Fruit fly (Drosophila melanogaster) whole organism, prepupa: ENCODE results near the gene M6.
A peak's percentile ranks its signal among the peaks of the same experiment; 100 is the strongest.

ENCODE experiments used
- CG10669 ChIP-seq: fragments of 200-800 bp; sonication (Bioruptor generic); optimal IDR thresholded peaks from 3 replicates; lab custom pipeline; 2018; ENCODE audit warnings: missing biosample characterization, mild to moderate bottlenecking, missing genetic modification characterization, moderate library complexity
- CG11294 ChIP-seq: fragments of 200-800 bp; sonication (Bioruptor generic); IDR thresholded peaks from 2 replicates; pipeline ENCODE4 v1.3.6; 2022; ENCODE audit warnings: missing biosample characterization, missing genetic modification characterization
- CG11902 ChIP-seq: fragments of 200-800 bp; sonication (Bioruptor generic); optimal IDR thresholded peaks from 3 replicates; lab custom pipeline; 2016; ENCODE audit warnings: missing biosample characterization, missing genetic modification characterization
- CG15336 ChIP-seq: fragments of 200-800 bp; sonication (Bioruptor generic); IDR thresholded peaks from 2 replicates; pipeline ENCODE4 v1.3.6; 2022; ENCODE audit warnings: missing biosample characterization, missing genetic modification characterization
- CG16779 ChIP-seq: fragments of 200-800 bp; sonication (Bioruptor generic); optimal IDR thresholded peaks from 3 replicates; lab custom pipeline; 2017; ENCODE audit warnings: missing biosample characterization, mild to moderate bottlenecking, missing genetic modification characterization
- CG31627 ChIP-seq: fragments of 200-800 bp; sonication (Bioruptor generic); optimal IDR thresholded peaks from 3 replicates; lab custom pipeline; 2016; ENCODE audit warnings: missing biosample characterization, missing genetic modification characterization
- CG32006 ChIP-seq: fragments of 200-800 bp; sonication (Bioruptor generic); optimal IDR thresholded peaks from 3 replicates; lab custom pipeline; 2017; ENCODE audit warnings: missing biosample characterization, mild to moderate bottlenecking, missing genetic modification characterization
- CG3919 ChIP-seq: fragments of 200-800 bp; sonication (Bioruptor generic); optimal IDR thresholded peaks from 3 replicates; lab custom pipeline; 2016; ENCODE audit warnings: missing biosample characterization, missing genetic modification characterization
- CG4318 ChIP-seq: fragments of 200-800 bp; sonication (Bioruptor generic); optimal IDR thresholded peaks from 3 replicates; lab custom pipeline; 2017; ENCODE audit warnings: missing biosample characterization, mild to moderate bottlenecking, missing genetic modification characterization
- CG6163 ChIP-seq: fragments of 200-800 bp; sonication (Bioruptor generic); IDR thresholded peaks from 3 replicates; pipeline ENCODE4 v1.3.6; 2022; ENCODE audit warnings: missing biosample characterization, missing genetic modification characterization
- CG6276 ChIP-seq: fragments of 200-800 bp; sonication (Bioruptor generic); optimal IDR thresholded peaks from 2 replicates; lab custom pipeline; 2017; ENCODE audit warnings: missing biosample characterization, mild to moderate bottlenecking, missing genetic modification characterization
- CG6792 ChIP-seq: fragments of 200-800 bp; sonication (Bioruptor generic); optimal IDR thresholded peaks from 3 replicates; lab custom pipeline; 2016; ENCODE audit warnings: missing biosample characterization, missing genetic modification characterization
- CG6854 ChIP-seq: fragments of 200-800 bp; sonication (Bioruptor generic); optimal IDR thresholded peaks from 2 replicates; lab custom pipeline; 2017; ENCODE audit warnings: missing biosample characterization, mild to moderate bottlenecking, missing genetic modification characterization
- CG8319 ChIP-seq: fragments of 200-800 bp; sonication (Bioruptor generic); optimal IDR thresholded peaks from 3 replicates; lab custom pipeline; 2016; ENCODE audit warnings: missing biosample characterization, missing genetic modification characterization
- CG8632 ChIP-seq: fragments of 200-800 bp; sonication (Bioruptor generic); optimal IDR thresholded peaks from 3 replicates; lab custom pipeline; 2016; ENCODE audit warnings: missing biosample characterization, missing genetic modification characterization
- CG9139 ChIP-seq: fragments of 200-800 bp; sonication (Bioruptor generic); optimal IDR thresholded peaks from 3 replicates; lab custom pipeline; 2017; ENCODE audit warnings: missing biosample characterization, mild to moderate bottlenecking, missing genetic modification characterization
- Eip75B ChIP-seq: fragments of 200-800 bp; sonication (Bioruptor generic); optimal IDR thresholded peaks from 3 replicates; lab custom pipeline; 2016; ENCODE audit warnings: missing biosample characterization, missing genetic modification characterization
- Eip78C ChIP-seq: fragments of 200-800 bp; sonication (Bioruptor generic); peaks from one replicate; lab custom pipeline; 2016; ENCODE audit warnings: missing biosample characterization, missing genetic modification characterization
- Eip93F ChIP-seq: fragments of 200-800 bp; sonication (Bioruptor generic); optimal IDR thresholded peaks from 2 replicates; lab custom pipeline; 2016; ENCODE audit warnings: missing biosample characterization, mild to moderate bottlenecking, missing genetic modification characterization
- Ets21C ChIP-seq: fragments of 200-800 bp; sonication (Bioruptor generic); optimal IDR thresholded peaks from 3 replicates; lab custom pipeline; 2016; ENCODE audit warnings: missing biosample characterization, missing genetic modification characterization
- Gug ChIP-seq: fragments of 200-800 bp; sonication (Bioruptor generic); IDR thresholded peaks from 2 replicates; pipeline ENCODE4 v1.3.6; 2022; ENCODE audit warnings: missing biosample characterization, missing genetic modification characterization
- Hr38 ChIP-seq: sonication (Bioruptor generic); optimal IDR thresholded peaks from 2 replicates; lab custom pipeline; 2016; ENCODE audit warnings: missing biosample characterization, missing genetic modification characterization
- Hr4 ChIP-seq: fragments of 200-800 bp; sonication (Bioruptor generic); optimal IDR thresholded peaks from 3 replicates; lab custom pipeline; 2016; ENCODE audit warnings: missing biosample characterization, missing genetic modification characterization
- Met ChIP-seq: fragments of 200-800 bp; sonication (Bioruptor generic); optimal IDR thresholded peaks from 3 replicates; lab custom pipeline; 2016; ENCODE audit warnings: missing biosample characterization, missing genetic modification characterization
- Smox ChIP-seq: fragments of 200-800 bp; sonication (Bioruptor generic); optimal IDR thresholded peaks from 3 replicates; lab custom pipeline; 2016; ENCODE audit warnings: missing biosample characterization, missing genetic modification characterization
- Sox102F ChIP-seq: fragments of 200-800 bp; sonication (Bioruptor generic); optimal IDR thresholded peaks from 2 replicates; lab custom pipeline; 2016; ENCODE audit warnings: missing biosample characterization, mild to moderate bottlenecking, missing genetic modification characterization
- Sox14 ChIP-seq: fragments of 200-800 bp; sonication (Bioruptor generic); optimal IDR thresholded peaks from 3 replicates; lab custom pipeline; 2016; ENCODE audit warnings: missing biosample characterization, missing genetic modification characterization
- Sox15 ChIP-seq: fragments of 200-800 bp; sonication (Bioruptor generic); optimal IDR thresholded peaks from 3 replicates; lab custom pipeline; 2016; ENCODE audit warnings: missing biosample characterization, missing genetic modification characterization
- achi ChIP-seq: fragments of 200-800 bp; sonication (Bioruptor generic); optimal IDR thresholded peaks from 3 replicates; lab custom pipeline; 2016; ENCODE audit warnings: missing biosample characterization, missing genetic modification characterization
- cyc ChIP-seq: fragments of 200-800 bp; sonication (Bioruptor generic); optimal IDR thresholded peaks from 3 replicates; lab custom pipeline; 2016; ENCODE audit warnings: missing biosample characterization, missing genetic modification characterization
- dac ChIP-seq: fragments of 200-800 bp; sonication (Bioruptor generic); optimal IDR thresholded peaks from 2 replicates; lab custom pipeline; 2017; ENCODE audit warnings: missing biosample characterization, mild to moderate bottlenecking, missing genetic modification characterization
- dsx ChIP-seq: fragments of 200-800 bp; optimal IDR thresholded peaks from 3 replicates; lab custom pipeline; 2019; ENCODE audit warnings: missing biosample characterization, mild to moderate bottlenecking, missing genetic modification characterization, moderate library complexity; ENCODE audit not compliant: poor library complexity, severe bottlenecking
- eg ChIP-seq: fragments of 200-800 bp; sonication (Bioruptor generic); IDR thresholded peaks from 3 replicates; pipeline ENCODE4 v1.3.6; 2022; ENCODE audit warnings: missing biosample characterization, missing genetic modification characterization
- fd59A ChIP-seq: fragments of 200-800 bp; sonication (Bioruptor generic); optimal IDR thresholded peaks from 2 replicates; lab custom pipeline; 2017; ENCODE audit warnings: missing biosample characterization, mild to moderate bottlenecking, missing genetic modification characterization, missing genetic modification reagents
- fd85E ChIP-seq: fragments of 200-800 bp; sonication (Bioruptor generic); optimal IDR thresholded peaks from 3 replicates; lab custom pipeline; 2016; ENCODE audit warnings: missing biosample characterization, missing genetic modification characterization
- fkh ChIP-seq: fragments of 200-800 bp; sonication (Bioruptor generic); optimal IDR thresholded peaks from 3 replicates; lab custom pipeline; 2017; ENCODE audit warnings: missing biosample characterization, mild to moderate bottlenecking, missing genetic modification characterization, moderate library complexity
- net ChIP-seq: fragments of 200-800 bp; sonication (Bioruptor generic); optimal IDR thresholded peaks from 3 replicates; lab custom pipeline; 2016; ENCODE audit warnings: missing biosample characterization, missing genetic modification characterization
- salr ChIP-seq, 2 experiments: fragments of 200-800 bp; sonication (Bioruptor generic); optimal IDR thresholded peaks; 3 replicates each; lab custom pipeline; 2016 to 2018; ENCODE audit warnings: missing biosample characterization in 2 of 2, missing genetic modification characterization in 2 of 2, mild to moderate bottlenecking in 1 of 2
- spab ChIP-seq: fragments of 200-800 bp; sonication (Bioruptor generic); optimal IDR thresholded peaks from 2 replicates; lab custom pipeline; 2017; ENCODE audit warnings: missing biosample characterization, mild to moderate bottlenecking, missing genetic modification characterization, missing genetic modification reagents
- svp ChIP-seq: fragments of 200-800 bp; sonication (Bioruptor generic); peaks from one replicate; lab custom pipeline; 2016; ENCODE audit warnings: missing biosample characterization, missing genetic modification characterization
- topi ChIP-seq: fragments of 200-800 bp; sonication (Bioruptor generic); optimal IDR thresholded peaks from 3 replicates; lab custom pipeline; 2016; ENCODE audit warnings: missing biosample characterization, missing genetic modification characterization

M6 gene

dm6 chr3L:21490486-21490885 is 17.2 kb upstream of the M6 start, which contains the start of gene Neu2:
TSS of gene Neu2 (minus strand) at chr3L:21490586.
- TF ChIP-seq CG8632 (GFP tag; lab: Kevin White, UChicago) (no peak), Hr4 (no peak), Eip75B (GFP tag; lab: Kevin White, UChicago) (no peak), net (GFP tag; lab: Kevin White, UChicago) (no peak), eg (GFP tag; lab: Robert Waterston, UW) (no peak), Gug (GFP tag; lab: Robert Waterston, UW) (no peak), CG16779 (tag; lab: Kevin White, UChicago) (no peak), CG11294 (GFP tag; lab: Robert Waterston, UW) (no peak), Ets21C (GFP tag; lab: Kevin White, UChicago) (no peak), Sox15 (no peak), CG8319 (GFP tag; lab: Kevin White, UChicago) (no peak), Sox102F (GFP tag; lab: Kevin White, UChicago) (no peak), spab (no peak), CG6792 (GFP tag; lab: Kevin White, UChicago) (no peak), Smox (GFP tag; lab: Kevin White, UChicago) (no peak)

DNA sequence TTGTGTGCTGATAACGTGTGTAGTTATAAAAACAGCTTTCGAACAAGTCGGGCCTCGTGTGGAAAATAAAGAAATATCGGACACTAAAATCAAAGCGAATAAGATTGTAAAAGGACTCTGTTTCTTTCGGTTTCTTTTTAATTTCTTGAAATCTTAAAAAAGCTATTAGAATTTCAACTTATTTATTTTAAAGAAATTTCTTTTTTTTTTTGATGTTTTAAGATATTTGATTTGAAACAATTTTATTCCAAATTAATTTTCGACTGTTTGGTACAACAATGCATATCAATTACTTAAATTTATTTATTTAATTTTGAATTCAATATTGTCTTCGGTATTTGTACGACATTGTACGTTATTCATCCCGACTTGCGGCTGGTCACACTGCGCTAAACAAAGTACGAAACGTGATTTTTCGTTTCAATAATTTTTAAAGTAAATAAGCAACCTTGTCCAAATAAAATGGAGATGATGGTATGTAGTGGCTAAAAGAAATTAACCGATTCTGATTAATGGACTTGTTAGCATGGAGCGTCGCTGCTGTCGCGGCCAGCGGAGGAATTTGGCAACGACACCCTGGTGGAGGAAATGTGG is 14.8 kb upstream of the M6 start, which contains the start of the genes CG7202 and CG7519:
Gene CG7202 (minus strand): TSS at position 51 of the 594 bp plus-strand sequence.
Gene CG7519 (plus strand): TSS at position 361 of the 594 bp plus-strand sequence.
- TF ChIP-seq dsx (GFP tag; lab: Kevin White, UChicago) (peak; percentile 90), CG31627 (GFP tag; lab: Kevin White, UChicago) (no peak), fkh (GFP tag; lab: Kevin White, UChicago) (peak; percentile 77)
- TF ChIP-seq, all 60 proteins: peak for 2

DNA sequence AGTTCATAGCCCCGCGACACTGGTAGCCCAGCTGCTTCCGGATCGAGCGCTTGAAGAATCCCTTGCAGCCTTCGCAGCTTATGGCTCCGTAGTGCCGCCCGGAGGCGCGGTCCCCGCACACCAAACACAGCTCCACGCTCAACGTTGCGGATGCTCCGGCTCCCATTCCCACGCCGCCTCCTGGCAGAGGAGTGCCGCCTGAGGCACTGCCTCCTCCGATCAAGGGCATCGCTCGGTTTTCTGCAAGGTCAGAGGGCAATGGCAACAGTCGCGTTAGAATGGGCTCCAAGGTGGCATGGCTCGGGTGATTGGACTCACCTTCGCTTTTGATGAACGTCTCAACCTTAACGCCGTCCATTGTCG is 11.2 kb upstream of the M6 start:
- TF ChIP-seq eg (GFP tag; lab: Robert Waterston, UW) (no peak), CG6854 (no peak), CG9139 (GFP tag; lab: Kevin White, UChicago) (no peak), CG31627 (GFP tag; lab: Kevin White, UChicago) (no peak), svp (no peak)

DNA sequence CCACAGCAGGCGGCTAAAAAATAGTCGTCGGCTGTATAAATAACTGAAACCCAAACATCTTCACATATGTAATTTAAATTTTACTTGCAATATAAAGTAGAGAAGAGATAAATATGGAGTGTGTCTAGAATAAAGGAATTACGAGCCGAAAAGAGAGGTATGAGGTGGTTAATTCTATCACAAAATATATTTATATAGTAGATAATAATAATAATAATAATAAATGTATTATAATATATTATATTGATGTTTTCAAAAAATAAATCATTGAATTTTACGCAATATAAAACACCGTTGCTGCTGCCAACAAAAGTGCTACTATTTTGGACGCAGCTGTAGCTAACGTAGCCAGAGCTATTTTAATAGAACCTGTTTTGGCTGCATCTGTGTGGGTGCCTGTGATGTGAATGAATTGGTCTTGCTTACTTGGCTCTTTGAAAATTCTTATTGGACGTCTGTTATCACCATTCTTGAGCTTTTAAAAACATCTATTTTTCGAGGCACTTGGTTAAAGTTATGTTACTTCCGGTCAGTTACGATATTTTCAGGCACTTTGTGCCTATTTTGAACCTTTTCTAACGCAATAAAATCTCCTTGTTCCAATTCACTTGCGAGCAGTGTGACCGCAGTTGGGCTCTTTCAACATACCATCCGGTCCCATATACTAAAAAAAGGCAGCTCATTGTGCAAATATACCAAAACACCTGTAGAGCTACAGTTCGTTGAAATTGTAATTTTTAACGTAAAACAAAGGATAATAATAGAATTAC is 10.6 kb upstream of the M6 start, which contains the start of gene Hr78:
Gene Hr78 (minus strand): TSS at position 630 of the 770 bp plus-strand sequence.
- TF ChIP-seq CG15336 (GFP tag; lab: Robert Waterston, UW) (peak; percentile 88), CG11294 (GFP tag; lab: Robert Waterston, UW) (peak; percentile 53; the same call in 1 of the 2 replicates), topi (peak; percentile 45), Eip78C (peak; percentile 89), Eip75B (GFP tag; lab: Kevin White, UChicago) (peak; percentile 34), CG6163 (GFP tag; lab: Robert Waterston, UW) (peak; percentile 72), CG9139 (GFP tag; lab: Kevin White, UChicago) (peak; percentile 57), Hr38 (GFP tag; lab: Kevin White, UChicago) (no peak), Sox14 (peak; percentile 85), CG11902 (GFP tag; lab: Kevin White, UChicago) (peak; percentile 42), dsx (GFP tag; lab: Kevin White, UChicago) (peak; percentile 80), CG6276 (GFP tag; lab: Kevin White, UChicago) (peak; percentile 90), CG6792 (GFP tag; lab: Kevin White, UChicago) (peak; percentile 76), CG10669 (peak; percentile 73), Eip93F (GFP tag; lab: Kevin White, UChicago) (no peak), CG6854 (peak; percentile 56), net (GFP tag; lab: Kevin White, UChicago) (peak; percentile 72), Ets21C (GFP tag; lab: Kevin White, UChicago) (peak; percentile 5), Smox (GFP tag; lab: Kevin White, UChicago) (no peak), Met (GFP tag; lab: Kevin White, UChicago) (peak; percentile 59), CG32006 (GFP tag; lab: Kevin White, UChicago) (peak; percentile 92), CG4318 (GFP tag; lab: Kevin White, UChicago) (peak; percentile 73), fd85E (GFP tag; lab: Kevin White, UChicago) (peak; percentile 10), salr (GFP tag; optimal IDR thresholded peaks at IDR 0.05; lab: Kevin White, UChicago) (no peak), svp (no peak), CG3919 (GFP tag; lab: Kevin White, UChicago) (peak; percentile 81), CG31627 (GFP tag; lab: Kevin White, UChicago) (peak; percentile 2), dac (GFP tag; lab: Kevin White, UChicago) (no peak), Gug (GFP tag; lab: Robert Waterston, UW) (peak; percentile 36; the same call in 1 of the 2 replicates), fd59A (GFP tag; lab: Kevin White, UChicago) (peak; percentile 48), achi (GFP tag; lab: Kevin White, UChicago) (peak; percentile 88), cyc (peak; percentile 29)
